Fruit fly (Drosophila melanogaster): ENCODE measurements around the gene CG17600.

- TF ChIP-seq Hnf4 (GFP tag; optimal IDR thresholded peaks at IDR 0.05) = no peak
- TF ChIP-seq Hr78 (GFP tag; optimal IDR thresholded peaks at IDR 0.05) = no peak
- TF ChIP-seq h (GFP tag; optimal IDR thresholded peaks at IDR 0.05) = no peak
- no peak for TF ChIP-seq fru (GFP tag; optimal IDR thresholded peaks at IDR 0.05)
- TF ChIP-seq CG9705 (GFP tag; optimal IDR thresholded peaks at IDR 0.05) = no peak
- no peak for TF ChIP-seq Jra (GFP tag; optimal IDR thresholded peaks at IDR 0.05)
- TF ChIP-seq br (GFP tag; optimal IDR thresholded peaks at IDR 0.05) = no peak
- no peak for TF ChIP-seq sage (GFP tag; optimal IDR thresholded peaks at IDR 0.05)
- no peak for TF ChIP-seq Abd-B (GFP tag; optimal IDR thresholded peaks at IDR 0.05)
- no peak for TF ChIP-seq Mio (GFP tag; optimal IDR thresholded peaks at IDR 0.05)
- TF ChIP-seq OdsH (GFP tag; optimal IDR thresholded peaks at IDR 0.05) = no peak
- TF ChIP-seq pan (optimal IDR thresholded peaks at IDR 0.05) = no peak
- no peak for TF ChIP-seq woc (GFP tag; optimal IDR thresholded peaks at IDR 0.05)
Observed at dm6 chrX:22544660-22545059, 29.7 kb downstream of the CG17600 start.
